Fruit fly (Drosophila melanogaster): ENCODE measurements around the gene apolpp.

dm6 chr4:1026806-1027431 is 33.9 kb upstream of the apolpp start, which contains the start of gene PlexA:
- TF ChIP-seq CG34367 (tag; optimal IDR thresholded peaks at IDR 0.05) (peak; percentile 74), D1 (tag; optimal IDR thresholded peaks at IDR 0.05) (peak; percentile 14)

Measured in whole organism, pupa.